Worm (Caenorhabditis elegans): ENCODE results near the gene unc-7.

Gene unc-7

ce11 chrX:15181454-15181853, 33.9 kb upstream of the unc-7 start, which contains the start of gene pkhm-2 (continued):
- TF ChIP-seq zfp-3 (GFP tag; conservative IDR thresholded peaks at IDR 0.05) (peak; percentile 48; the same call in 1 of the 2 replicates), php-3 (GFP tag; IDR thresholded peaks at IDR 0.05) (peak; percentile 77), mdt-29 (GFP tag; IDR thresholded peaks at IDR 0.05) (peak; percentile 63), ztf-11 (tag; optimal IDR thresholded peaks at IDR 0.05) (no peak), F26F4.8 (GFP tag; conservative IDR thresholded peaks at IDR 0.05) (no peak), ceh-62 (tag; optimal IDR thresholded peaks at IDR 0.05) (no peak), ceh-32 (tag; optimal IDR thresholded peaks at IDR 0.05; ENCODE audit: poor library complexity) (peak; percentile 34), T26A8.4 (GFP tag; IDR thresholded peaks at IDR 0.05) (peak; percentile 93), nhr-28 (tag; optimal IDR thresholded peaks at IDR 0.05) (peak; percentile 82), fos-1 (tag; optimal IDR thresholded peaks at IDR 0.05) (no peak), saeg-2 (GFP tag; IDR thresholded peaks at IDR 0.05) (peak; percentile 83), lin-39 (tag; optimal IDR thresholded peaks at IDR 0.05) (no peak), ceh-44 (GFP tag; IDR thresholded peaks at IDR 0.05) (no peak), ZK546.5 (tag; optimal IDR thresholded peaks at IDR 0.05) (no peak), nhr-77 (tag; optimal IDR thresholded peaks at IDR 0.05) (peak; percentile 67), jun-1 (tag; optimal IDR thresholded peaks at IDR 0.05) (peak; percentile 69), zfp-2 (tag; optimal IDR thresholded peaks at IDR 0.05) (no peak), pha-4 (GFP tag; IDR thresholded peaks at IDR 0.05) (no peak; the same call in 1 of the 2 replicates), pha-4 (tag; optimal IDR thresholded peaks at IDR 0.05) (no peak), egl-27 (tag; optimal IDR thresholded peaks at IDR 0.05) (no peak), mxl-2 (GFP tag; conservative IDR thresholded peaks at IDR 0.05) (no peak), zag-1 (tag; optimal IDR thresholded peaks at IDR 0.05) (no peak), nhr-111 (GFP tag; optimal IDR thresholded peaks at IDR 0.05) (peak; percentile 8), mep-1 (tag; optimal IDR thresholded peaks at IDR 0.05) (peak; percentile 96), pqm-1 (tag; optimal IDR thresholded peaks at IDR 0.05) (peak; percentile 10), duxl-1 (tag; optimal IDR thresholded peaks at IDR 0.05; ENCODE audit: poor library complexity) (peak; percentile 92), ZK337.2 (GFP tag; IDR thresholded peaks at IDR 0.05) (no peak), sdz-12 (GFP tag; optimal IDR thresholded peaks at IDR 0.05) (no peak), R02D3.7 (tag; optimal IDR thresholded peaks at IDR 0.05) (no peak), unc-62 (GFP tag; optimal IDR thresholded peaks at IDR 0.05 in 1 of 2) (peak in 1 of 2 experiments; percentile 99), unc-62 (tag; optimal IDR thresholded peaks at IDR 0.05) (no peak), Y5F2A.4 (GFP tag; optimal IDR thresholded peaks at IDR 0.05) (peak; percentile 12), daf-8 (GFP tag; IDR thresholded peaks at IDR 0.05) (no peak), ceh-82 (tag; optimal IDR thresholded peaks at IDR 0.05) (no peak), zip-11 (GFP tag; IDR thresholded peaks at IDR 0.05) (no peak), dve-1 (tag; optimal IDR thresholded peaks at IDR 0.05; ENCODE audit: insufficient read depth) (peak; percentile 97), F49E8.2 (tag; optimal IDR thresholded peaks at IDR 0.05; ENCODE audit: borderline replicate concordance) (no peak), spr-1 (tag; optimal IDR thresholded peaks at IDR 0.05) (peak; percentile 90), nhr-41 (GFP tag; IDR thresholded peaks at IDR 0.05) (no peak), hlh-30 (tag; optimal IDR thresholded peaks at IDR 0.05; ENCODE audit: insufficient read depth) (peak; percentile 91), fkh-10 (GFP tag; optimal IDR thresholded peaks at IDR 0.05) (peak; percentile 11), ztf-7 (tag; optimal IDR thresholded peaks at IDR 0.05) (peak; percentile 83), ceh-20 (GFP tag; IDR thresholded peaks at IDR 0.05) (peak; percentile 84), vab-7 (GFP tag; IDR thresholded peaks at IDR 0.05) (peak; percentile 45; the same call in 1 of the 2 replicates), F44E2.7 (GFP tag; IDR thresholded peaks at IDR 0.05) (peak; percentile 66; the same call in 1 of the 2 replicates), ctbp-1 (GFP tag; IDR thresholded peaks at IDR 0.05) (peak; percentile 78), hmg-1.1 (GFP tag; IDR thresholded peaks at IDR 0.05) (peak; percentile 94), ceh-28 (tag; optimal IDR thresholded peaks at IDR 0.05) (no peak), mdl-1 (tag; optimal IDR thresholded peaks at IDR 0.05) (peak; percentile 5 to 68), cey-2 (tag; optimal IDR thresholded peaks at IDR 0.05; ENCODE audit: borderline replicate concordance, insufficient read depth) (no peak), madf-5 (GFP tag; IDR thresholded peaks at IDR 0.05) (no peak)

All from whole organism, L4 larva.